Worm (Caenorhabditis elegans) whole organism, dauer: ENCODE data around the gene Y111B2A.21.

Experiments
- unc-62 ChIP-seq: sonication (generic microtip); optimal IDR thresholded peaks from 2 replicates; lab custom pipeline; 2017; ENCODE audit warnings: missing biosample characterization, missing genetic modification reagents, missing genetic modification characterization

Gene Y111B2A.21

ce11 chrIII:12773753-12774152 is 27.5 kb downstream of the Y111B2A.21 start:
- TF ChIP-seq unc-62 (GFP tag; lab: Kevin White, UChicago): no peak

ce11 chrIII:12779676-12780337 is 33.6 kb downstream of the Y111B2A.21 start, which contains the start of gene gab-1:
Gene gab-1 (minus strand): TSS chrIII:12779726.
- TF ChIP-seq unc-62 (GFP tag; lab: Kevin White, UChicago): no peak

- no peak for TF ChIP-seq unc-62 (GFP tag; lab: Kevin White, UChicago)
These were observed 37.7 kb downstream of the Y111B2A.21 start for ce11 chrIII:12783878-12784277.

ce11 chrIII:12784854-12785253 is 38.6 kb downstream of the Y111B2A.21 start, which contains the start of gene lgc-37:
Gene lgc-37 (plus strand): TSS chrIII:12785154.
- no peak for TF ChIP-seq unc-62 (GFP tag; lab: Kevin White, UChicago)

ce11 chrIII:12785427-12785826 is 39.2 kb downstream of the Y111B2A.21 start:
- no peak for TF ChIP-seq unc-62 (GFP tag; lab: Kevin White, UChicago)

- no peak for TF ChIP-seq unc-62 (GFP tag; lab: Kevin White, UChicago)
These were observed 42.0 kb downstream of the Y111B2A.21 start for ce11 chrIII:12788239-12788638.

- no peak for TF ChIP-seq unc-62 (GFP tag; lab: Kevin White, UChicago)
These were observed 43.2 kb downstream of the Y111B2A.21 start, which contains the start of gene BE10.1 for ce11 chrIII:12789420-12789819. Gene BE10.1 (minus strand): TSS chrIII:12789520.

ce11 chrIII:12794200-12794599 is 48.0 kb downstream of the Y111B2A.21 start:
- TF ChIP-seq unc-62 (GFP tag; lab: Kevin White, UChicago): no peak
